Worm (Caenorhabditis elegans) whole organism, L3 larva: ENCODE measurements around the gene tebp-1.
A peak's percentile ranks its signal among the peaks of the same experiment; 100 is the strongest.

Experiments
- R02D3.7 ChIP-seq: fragments of 150-350 bp; optimal IDR thresholded peaks from 2 replicates; lab custom pipeline; 2014; ENCODE audit warnings: missing biosample characterization, missing genetic modification characterization
- ZK546.5 ChIP-seq: sonication (generic microtip); optimal IDR thresholded peaks from 2 replicates; lab custom pipeline; 2017; ENCODE audit warnings: missing biosample characterization, missing genetic modification characterization
- aly-2 ChIP-seq: fragments of 150-350 bp; optimal IDR thresholded peaks from 2 replicates; lab custom pipeline; 2014; ENCODE audit warnings: missing biosample characterization, missing genetic modification characterization
- ama-1 ChIP-seq: fragments of 150-350 bp; optimal IDR thresholded peaks from 2 replicates; lab custom pipeline; 2018
- ceh-16 ChIP-seq: sonication (generic microtip); optimal IDR thresholded peaks from 2 replicates; lab custom pipeline; 2017; ENCODE audit warnings: missing biosample characterization, missing genetic modification characterization
- ceh-28 ChIP-seq: fragments of 150-350 bp; optimal IDR thresholded peaks from 2 replicates; lab custom pipeline; 2014; ENCODE audit warnings: missing biosample characterization, missing genetic modification reagents, missing genetic modification characterization
- ceh-82 ChIP-seq: fragments of 150-350 bp; optimal IDR thresholded peaks from 2 replicates; lab custom pipeline; 2014; ENCODE audit warnings: missing biosample characterization, missing genetic modification characterization
- ceh-9 ChIP-seq: sonication (generic microtip); optimal IDR thresholded peaks from 2 replicates; lab custom pipeline; 2018; ENCODE audit warnings: missing biosample characterization, missing genetic modification characterization
- daf-12 ChIP-seq: fragments of 150-350 bp; optimal IDR thresholded peaks from 2 replicates; lab custom pipeline; 2014; ENCODE audit warnings: missing biosample characterization, missing genetic modification reagents, missing genetic modification characterization
- egl-27 ChIP-seq: sonication (generic microtip); optimal IDR thresholded peaks from 4 replicates; lab custom pipeline; 2017; ENCODE audit warnings: missing biosample characterization, missing genetic modification reagents, missing genetic modification characterization
- egl-5 ChIP-seq: fragments of 150-350 bp; optimal IDR thresholded peaks from 2 replicates; lab custom pipeline; 2017; ENCODE audit warnings: missing biosample characterization, missing genetic modification reagents, missing genetic modification characterization, inconsistent platforms
- elt-1 ChIP-seq: fragments of 150-350 bp; optimal IDR thresholded peaks from 2 replicates; lab custom pipeline; 2014; ENCODE audit warnings: missing biosample characterization, missing genetic modification characterization
- elt-2 ChIP-seq: sonication (generic microtip); optimal IDR thresholded peaks from 2 replicates; lab custom pipeline; 2016; ENCODE audit warnings: missing genetic modification reagents, mild to moderate bottlenecking, missing genetic modification characterization, missing compliant biosample characterization
- elt-3 ChIP-seq, 3 experiments: fragments of 150-350 bp in 1 of 3; sonication (generic microtip) in 2 of 3; optimal IDR thresholded peaks; 2 replicates in 2 of 3; 4 replicates in 1 of 3; lab custom pipeline; 2014 to 2017; ENCODE audit warnings: missing biosample characterization in 3 of 3, missing genetic modification characterization in 3 of 3
- eor-1 ChIP-seq, 2 experiments: fragments of 150-350 bp; optimal IDR thresholded peaks; 2 replicates each; lab custom pipeline; 2014 to 2018; ENCODE audit warnings: missing biosample characterization in 2 of 2, missing genetic modification characterization in 2 of 2
- fkh-10 ChIP-seq: sonication (generic microtip); optimal IDR thresholded peaks from 2 replicates; lab custom pipeline; 2017; ENCODE audit warnings: missing biosample characterization, missing genetic modification reagents, missing genetic modification characterization
- fkh-2 ChIP-seq: fragments of 150-350 bp; optimal IDR thresholded peaks from 2 replicates; lab custom pipeline; 2014; ENCODE audit warnings: missing biosample characterization, missing genetic modification reagents, missing genetic modification characterization
- fos-1 ChIP-seq: fragments of 150-350 bp; optimal IDR thresholded peaks from 2 replicates; lab custom pipeline; 2014; ENCODE audit warnings: missing biosample characterization, missing genetic modification characterization
- hmg-11 ChIP-seq: sonication (generic microtip); optimal IDR thresholded peaks from 2 replicates; lab custom pipeline; 2016; ENCODE audit warnings: missing genetic modification characterization, missing compliant biosample characterization
- jun-1 ChIP-seq: fragments of 150-350 bp; optimal IDR thresholded peaks from 2 replicates; lab custom pipeline; 2014; ENCODE audit warnings: missing biosample characterization, missing genetic modification reagents, missing genetic modification characterization
- lin-15B ChIP-seq: fragments of 150-350 bp; optimal IDR thresholded peaks from 2 replicates; lab custom pipeline; 2014; ENCODE audit warnings: missing biosample characterization, missing genetic modification characterization
- lin-39 ChIP-seq: fragments of 150-350 bp; optimal IDR thresholded peaks from 2 replicates; lab custom pipeline; 2018; ENCODE audit warnings: missing biosample characterization, missing genetic modification reagents, missing genetic modification characterization
- lsy-12 ChIP-seq: sonication (generic microtip); optimal IDR thresholded peaks from 2 replicates; lab custom pipeline; 2016; ENCODE audit warnings: mild to moderate bottlenecking, missing genetic modification characterization, missing compliant biosample characterization
- mdl-1 ChIP-seq: fragments of 150-350 bp; optimal IDR thresholded peaks from 2 replicates; lab custom pipeline; 2014; ENCODE audit warnings: missing biosample characterization, missing genetic modification characterization
- mml-1 ChIP-seq: fragments of 150-350 bp; sonication (generic microtip); optimal IDR thresholded peaks from 3 replicates; lab custom pipeline; 2014; ENCODE audit warnings: missing biosample characterization, missing genetic modification characterization
- nfya-1 ChIP-seq: sonication (generic microtip); optimal IDR thresholded peaks from 2 replicates; lab custom pipeline; 2017; ENCODE audit warnings: missing genetic modification characterization, mild to moderate bottlenecking, missing compliant biosample characterization, antibody characterized with exemption, moderate library complexity; ENCODE audit not compliant: insufficient read depth
- nhr-11 ChIP-seq: fragments of 150-350 bp; optimal IDR thresholded peaks from 2 replicates; lab custom pipeline; 2014; ENCODE audit warnings: missing biosample characterization, missing genetic modification characterization
- nhr-12 ChIP-seq: fragments of 150-350 bp; optimal IDR thresholded peaks from 2 replicates; lab custom pipeline; 2014; ENCODE audit warnings: missing biosample characterization, missing genetic modification characterization
- nhr-23 ChIP-seq: fragments of 150-350 bp; optimal IDR thresholded peaks from 2 replicates; lab custom pipeline; 2014; ENCODE audit warnings: missing biosample characterization, missing genetic modification reagents, missing genetic modification characterization
- nhr-237 ChIP-seq: fragments of 150-350 bp; optimal IDR thresholded peaks from 2 replicates; lab custom pipeline; 2014; ENCODE audit warnings: missing biosample characterization, missing genetic modification characterization
- nhr-25 ChIP-seq: sonication (generic microtip); optimal IDR thresholded peaks from 2 replicates; lab custom pipeline; 2017; ENCODE audit warnings: missing biosample characterization, missing genetic modification characterization
- nhr-28 ChIP-seq: fragments of 150-350 bp; optimal IDR thresholded peaks from 2 replicates; lab custom pipeline; 2014; ENCODE audit warnings: missing biosample characterization, missing genetic modification characterization
- nhr-43 ChIP-seq: sonication (generic microtip); optimal IDR thresholded peaks from 2 replicates; lab custom pipeline; 2016; ENCODE audit warnings: mild to moderate bottlenecking, missing genetic modification characterization, missing compliant biosample characterization; ENCODE audit not compliant: poor library complexity, severe bottlenecking
- nhr-67 ChIP-seq: fragments of 150-350 bp; optimal IDR thresholded peaks from 2 replicates; lab custom pipeline; 2014; ENCODE audit warnings: missing biosample characterization, missing genetic modification characterization
- nhr-76 ChIP-seq: fragments of 150-350 bp; sonication (generic microtip); optimal IDR thresholded peaks from 5 replicates; lab custom pipeline; 2014; ENCODE audit warnings: missing biosample characterization, missing genetic modification characterization
- nhr-77 ChIP-seq: fragments of 150-350 bp; optimal IDR thresholded peaks from 2 replicates; lab custom pipeline; 2014; ENCODE audit warnings: missing biosample characterization, missing genetic modification characterization
- pha-4 ChIP-seq: fragments of 150-350 bp; optimal IDR thresholded peaks from 2 replicates; lab custom pipeline; 2014; ENCODE audit warnings: missing biosample characterization, missing genetic modification reagents, missing genetic modification characterization
- pqm-1 ChIP-seq: fragments of 150-350 bp; optimal IDR thresholded peaks from 2 replicates; lab custom pipeline; 2017; ENCODE audit warnings: missing biosample characterization, missing genetic modification characterization, inconsistent platforms
- sea-2 ChIP-seq: fragments of 150-350 bp; sonication (generic microtip); optimal IDR thresholded peaks from 4 replicates; lab custom pipeline; 2014; ENCODE audit warnings: missing biosample characterization, missing genetic modification reagents, missing genetic modification characterization
- skn-1 ChIP-seq: fragments of 150-350 bp; optimal IDR thresholded peaks from 2 replicates; lab custom pipeline; 2014; ENCODE audit warnings: missing biosample characterization, missing genetic modification characterization
- snpc-4 ChIP-seq: fragments of 150-350 bp; optimal IDR thresholded peaks from 2 replicates; lab custom pipeline; 2014; ENCODE audit warnings: missing biosample characterization, missing genetic modification characterization
- tbx-2 ChIP-seq: sonication (generic microtip); optimal IDR thresholded peaks from 2 replicates; lab custom pipeline; 2016; ENCODE audit warnings: mild to moderate bottlenecking, missing genetic modification characterization, missing compliant biosample characterization
- unc-39 ChIP-seq: sonication (generic microtip); optimal IDR thresholded peaks from 4 replicates; lab custom pipeline; 2017; ENCODE audit warnings: missing biosample characterization, missing genetic modification characterization
- unc-62 ChIP-seq: fragments of 150-350 bp; sonication (generic microtip); optimal IDR thresholded peaks from 4 replicates; lab custom pipeline; 2014; ENCODE audit warnings: missing biosample characterization, missing genetic modification reagents, missing genetic modification characterization
- zag-1 ChIP-seq: fragments of 150-350 bp; optimal IDR thresholded peaks from 2 replicates; lab custom pipeline; 2014; ENCODE audit warnings: missing biosample characterization, missing genetic modification characterization
- ztf-11 ChIP-seq: fragments of 150-350 bp; optimal IDR thresholded peaks from 2 replicates; lab custom pipeline; 2014; ENCODE audit warnings: missing biosample characterization, missing genetic modification characterization
- ztf-4 ChIP-seq: fragments of 150-350 bp; optimal IDR thresholded peaks from 2 replicates; lab custom pipeline; 2014; ENCODE audit warnings: missing biosample characterization, missing genetic modification characterization

Gene tebp-1

DNA sequence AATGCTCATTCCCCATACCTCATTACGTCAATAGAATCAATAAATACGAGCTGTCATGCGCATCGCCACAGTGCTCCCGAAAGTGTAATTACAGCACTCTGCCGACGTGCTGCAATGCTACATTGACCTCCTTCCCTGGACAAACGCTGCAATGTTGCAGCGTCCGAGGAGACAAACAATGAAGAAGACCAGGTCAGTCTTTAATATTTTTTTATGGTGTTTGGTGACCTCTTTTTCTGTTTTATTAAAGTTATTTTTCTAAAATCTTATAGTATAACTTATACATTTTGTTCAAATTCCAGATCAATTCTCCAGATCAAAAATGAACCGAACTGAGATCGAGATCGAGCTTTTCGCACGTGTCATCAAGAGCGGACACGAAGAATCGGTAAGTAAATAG, 19.6 kb downstream of the tebp-1 start, which contains the start of gene sdz-26:
TSS of gene sdz-26 (plus strand) at position 301 of the 400 bp plus-strand sequence.
- TF ChIP-seq aly-2 (no peak), eor-1 (tag; optimal IDR thresholded peaks at IDR 0.05; lab: Kevin White, UChicago) (no peak), sea-2 (GFP tag; lab: Kevin White, UChicago) (no peak), lin-15B (tag; lab: Kevin White, UChicago) (no peak)

- TF ChIP-seq nfya-1 (tag; lab: Kevin White, UChicago) (peak; percentile 82), elt-1 (tag; lab: Kevin White, UChicago) (no peak), eor-1 (tag; optimal IDR thresholded peaks at IDR 0.05; lab: Kevin White, UChicago) (no peak), lin-39 (tag; lab: Kevin White, UChicago) (peak; percentile 37), jun-1 (tag; lab: Kevin White, UChicago) (peak; percentile 0), nhr-237 (no peak), unc-62 (GFP tag; lab: Kevin White, UChicago) (no peak), ceh-16 (no peak), sea-2 (GFP tag; lab: Kevin White, UChicago) (no peak), mdl-1 (tag; lab: Kevin White, UChicago) (no peak), mml-1 (tag; lab: Kevin White, UChicago) (no peak), ztf-4 (tag; lab: Kevin White, UChicago) (no peak), ZK546.5 (no peak), ztf-11 (no peak), R02D3.7 (tag; lab: Kevin White, UChicago) (peak; percentile 66), fkh-10 (GFP tag; lab: Kevin White, UChicago) (no peak), nhr-23 (tag; lab: Kevin White, UChicago) (peak; percentile 78), hmg-11 (tag; lab: Kevin White, UChicago) (peak; percentile 53), ama-1 (lab: Kevin White, UChicago) (no peak), nhr-43 (tag; lab: Kevin White, UChicago) (peak; percentile 60), fos-1 (tag; lab: Kevin White, UChicago) (no peak), tbx-2 (no peak), nhr-28 (tag; lab: Kevin White, UChicago) (no peak), elt-2 (peak; percentile 21), pqm-1 (peak; percentile 45), ceh-9 (tag; lab: Kevin White, UChicago) (no peak), nhr-77 (tag; lab: Kevin White, UChicago) (no peak), ceh-82 (peak; percentile 50), aly-2 (no peak), unc-39 (tag; lab: Kevin White, UChicago) (no peak), snpc-4 (tag; lab: Kevin White, UChicago) (peak; percentile 78), daf-12 (no peak), ceh-28 (peak; percentile 41), egl-27 (tag; lab: Kevin White, UChicago) (no peak), zag-1 (no peak), nhr-25 (tag; lab: Kevin White, UChicago) (peak; percentile 64), nhr-11 (tag; lab: Kevin White, UChicago) (peak; percentile 10), nhr-76 (tag; lab: Kevin White, UChicago) (no peak), egl-5 (peak; percentile 77), elt-3 (tag; optimal IDR thresholded peaks at IDR 0.05; lab: Kevin White, UChicago) (no peak), nhr-67 (tag; lab: Kevin White, UChicago) (no peak), fkh-2 (tag; lab: Kevin White, UChicago) (no peak), lsy-12 (tag; lab: Kevin White, UChicago) (no peak), skn-1 (tag; lab: Kevin White, UChicago) (peak; percentile 79), lin-15B (tag; lab: Kevin White, UChicago) (peak; percentile 88), pha-4 (peak; percentile 93), nhr-12 (no peak)
Observed at ce11 chrII:14383644-14384043, 21.8 kb downstream of the tebp-1 start, which contains the start of gene mes-2. TSS of gene mes-2 (plus strand) at chrII:14383973.
